Worm (Caenorhabditis elegans) whole organism, early embryonic: ENCODE measurements around the gene sds-22.

Source experiments
- B0310.2 ChIP-seq: sonication (generic microtip); optimal IDR thresholded peaks from 2 replicates; lab custom pipeline; 2016; ENCODE audit warnings: mild to moderate bottlenecking, missing genetic modification characterization, missing compliant biosample characterization
- F13C5.2 ChIP-seq: sonication (generic microtip); optimal IDR thresholded peaks from 2 replicates; lab custom pipeline; 2017; ENCODE audit warnings: mild to moderate bottlenecking, missing genetic modification characterization, inconsistent platforms, missing compliant biosample characterization
- aly-1 ChIP-seq: sonication (generic microtip); optimal IDR thresholded peaks from 2 replicates; lab custom pipeline; 2016; ENCODE audit warnings: missing genetic modification characterization, missing compliant biosample characterization
- ama-1 ChIP-seq: fragments of 150-350 bp; optimal IDR thresholded peaks from 2 replicates; lab custom pipeline; 2014
- ceh-13 ChIP-seq: fragments of 200-800 bp; sonication (Bioruptor generic); optimal IDR thresholded peaks from 2 replicates; lab custom pipeline; 2018; ENCODE audit warnings: mild to moderate bottlenecking, missing genetic modification characterization, missing compliant biosample characterization
- ceh-36 ChIP-seq: sonication (generic microtip); optimal IDR thresholded peaks from 2 replicates; lab custom pipeline; 2016; ENCODE audit warnings: missing genetic modification characterization, inconsistent platforms, missing compliant biosample characterization
- ets-7 ChIP-seq: sonication (generic microtip); optimal IDR thresholded peaks from 2 replicates; lab custom pipeline; 2016; ENCODE audit warnings: missing genotype, missing genetic modification characterization, missing compliant biosample characterization
- flt-1 ChIP-seq: fragments of 200-800 bp; sonication (Bioruptor generic); IDR thresholded peaks from 2 replicates; pipeline ENCODE4 v1.3.6; 2022; ENCODE audit warnings: missing genetic modification characterization, missing compliant biosample characterization
- hmbx-1 ChIP-seq: sonication (generic microtip); optimal IDR thresholded peaks from 2 replicates; lab custom pipeline; 2016; ENCODE audit warnings: mild to moderate bottlenecking, missing genetic modification characterization, missing compliant biosample characterization
- hmg-4 ChIP-seq: fragments of 200-800 bp; sonication (Bioruptor generic); optimal IDR thresholded peaks from 2 replicates; lab custom pipeline; 2018; ENCODE audit warnings: mild to moderate bottlenecking, missing genetic modification characterization, missing compliant biosample characterization
- hnd-1 ChIP-seq: sonication (generic microtip); optimal IDR thresholded peaks from 2 replicates; lab custom pipeline; 2016; ENCODE audit warnings: missing genetic modification characterization, missing compliant biosample characterization
- pes-1 ChIP-seq: fragments of 200-800 bp; sonication (Bioruptor generic); IDR thresholded peaks from 2 replicates; pipeline ENCODE4 v1.3.6; 2022; ENCODE audit warnings: missing genetic modification reagents, missing genetic modification characterization, missing compliant biosample characterization
- scrt-1 ChIP-seq: fragments of 200-800 bp; sonication (Bioruptor generic); IDR thresholded peaks from 2 replicates; pipeline ENCODE4 v1.3.6; 2022; ENCODE audit warnings: missing genetic modification characterization, missing compliant biosample characterization
- sea-1 ChIP-seq: fragments of 200-800 bp; sonication (Bioruptor generic); conservative IDR thresholded peaks from 2 replicates; pipeline ENCODE4 v1.3.6; 2022; ENCODE audit warnings: missing genetic modification characterization, missing compliant biosample characterization
- tbx-11 ChIP-seq: fragments of 200-800 bp; sonication (Bioruptor generic); IDR thresholded peaks from 2 replicates; pipeline ENCODE4 v1.3.6; 2022; ENCODE audit warnings: missing genetic modification characterization, missing compliant biosample characterization
- tbx-37 ChIP-seq: fragments of 200-800 bp; sonication (Bioruptor generic); conservative IDR thresholded peaks from 2 replicates; pipeline ENCODE4 v1.3.6; 2022; ENCODE audit warnings: missing genetic modification reagents, missing genetic modification characterization, missing compliant biosample characterization
- tra-4 ChIP-seq: sonication (generic microtip); optimal IDR thresholded peaks from 2 replicates; lab custom pipeline; 2017; ENCODE audit warnings: missing genetic modification characterization, missing compliant biosample characterization

sds-22 gene

ce11 chrII:7858101-7858500, at the start of gene sds-22:
TSS of gene sds-22 (plus strand) at chrII:7858401.
- TF ChIP-seq pes-1 (GFP tag; lab: Robert Waterston, UW) (no peak), tra-4 (tag; lab: Kevin White, UChicago) (no peak), ets-7 (tag; lab: Kevin White, UChicago) (no peak), tbx-11 (GFP tag; lab: Robert Waterston, UW) (no peak), ceh-36 (tag; lab: Kevin White, UChicago) (no peak)

ce11 chrII:7808950-7809349, 49.3 kb upstream of the sds-22 start:
- TF ChIP-seq B0310.2 (tag; lab: Kevin White, UChicago): no peak
- TF ChIP-seq aly-1 (tag; lab: Kevin White, UChicago): no peak
- TF ChIP-seq tbx-37 (GFP tag; lab: Robert Waterston, UW): no peak
- no peak for TF ChIP-seq ceh-13 (GFP tag; lab: Kevin White, UChicago)
- no peak for TF ChIP-seq scrt-1 (GFP tag; lab: Robert Waterston, UW)
- no peak for TF ChIP-seq ceh-36 (tag; lab: Kevin White, UChicago)
- no peak for TF ChIP-seq ama-1
- TF ChIP-seq hnd-1 (tag; lab: Kevin White, UChicago): no peak
- TF ChIP-seq ets-7 (tag; lab: Kevin White, UChicago): no peak
- no peak for TF ChIP-seq sea-1
- TF ChIP-seq tra-4 (tag; lab: Kevin White, UChicago): no peak
- no peak for TF ChIP-seq flt-1
- no peak for TF ChIP-seq tbx-11 (GFP tag; lab: Robert Waterston, UW)

- TF ChIP-seq hmbx-1 (tag; lab: Kevin White, UChicago): no peak
- no peak for TF ChIP-seq tbx-37 (GFP tag; lab: Robert Waterston, UW)
- TF ChIP-seq ceh-36 (tag; lab: Kevin White, UChicago): peak; percentile 4
- TF ChIP-seq hmg-4 (GFP tag; lab: Kevin White, UChicago): peak; percentile 58
- no peak for TF ChIP-seq ets-7 (tag; lab: Kevin White, UChicago)
- no peak for TF ChIP-seq scrt-1 (GFP tag; lab: Robert Waterston, UW)
- TF ChIP-seq sea-1: no peak
- no peak for TF ChIP-seq hnd-1 (tag; lab: Kevin White, UChicago)
- TF ChIP-seq aly-1 (tag; lab: Kevin White, UChicago): no peak
- peak; percentile 3 for TF ChIP-seq tra-4 (tag; lab: Kevin White, UChicago)
- no peak for TF ChIP-seq B0310.2 (tag; lab: Kevin White, UChicago)
- TF ChIP-seq ceh-13 (GFP tag; lab: Kevin White, UChicago): no peak
- no peak for TF ChIP-seq ama-1
- TF ChIP-seq tbx-11 (GFP tag; lab: Robert Waterston, UW): no peak
- TF ChIP-seq flt-1: no peak
- no peak for TF ChIP-seq pes-1 (GFP tag; lab: Robert Waterston, UW)
- TF ChIP-seq F13C5.2 (tag; lab: Kevin White, UChicago): no peak
Measured at ce11 chrII:7809358-7809914, 48.8 kb upstream of the sds-22 start.

ce11 chrII:7810162-7810868, 47.9 kb upstream of the sds-22 start:
- TF ChIP-seq ceh-13 (GFP tag; lab: Kevin White, UChicago) (no peak), tbx-37 (GFP tag; lab: Robert Waterston, UW) (no peak), tra-4 (tag; lab: Kevin White, UChicago) (no peak), ets-7 (tag; lab: Kevin White, UChicago) (no peak), B0310.2 (tag; lab: Kevin White, UChicago) (no peak)

ce11 chrII:7810869-7811543, 47.2 kb upstream of the sds-22 start, which contains the start of gene cki-1:
TSS of gene cki-1 (plus strand) at chrII:7811240.
- TF ChIP-seq hmbx-1 (tag; lab: Kevin White, UChicago): no peak
- TF ChIP-seq hnd-1 (tag; lab: Kevin White, UChicago): no peak
- TF ChIP-seq ets-7 (tag; lab: Kevin White, UChicago): no peak
- 0 out of 2 replicates have a peak, but pooled peaks have one; percentile 40 for TF ChIP-seq flt-1
- peak; percentile 44 for TF ChIP-seq B0310.2 (tag; lab: Kevin White, UChicago)
- no peak for TF ChIP-seq tbx-11 (GFP tag; lab: Robert Waterston, UW)
- TF ChIP-seq F13C5.2 (tag; lab: Kevin White, UChicago): no peak
- TF ChIP-seq ceh-36 (tag; lab: Kevin White, UChicago): peak; percentile 36
- 0 out of 2 replicates have a peak, but pooled peaks have one; percentile 49 for TF ChIP-seq sea-1
- TF ChIP-seq tbx-37 (GFP tag; lab: Robert Waterston, UW): no peak
- TF ChIP-seq tra-4 (tag; lab: Kevin White, UChicago): no peak
- no peak for TF ChIP-seq ama-1
- TF ChIP-seq ceh-13 (GFP tag; lab: Kevin White, UChicago): no peak
- TF ChIP-seq scrt-1 (GFP tag; lab: Robert Waterston, UW): 0 out of 2 replicates have a peak, but pooled peaks have one; percentile 43
- TF ChIP-seq aly-1 (tag; lab: Kevin White, UChicago): peak; percentile 81
- TF ChIP-seq pes-1 (GFP tag; lab: Robert Waterston, UW): peak; percentile 50
- peak; percentile 72 for TF ChIP-seq hmg-4 (GFP tag; lab: Kevin White, UChicago)

ce11 chrII:7812332-7812731, 45.9 kb upstream of the sds-22 start:
- peak; percentile 46 for TF ChIP-seq B0310.2 (tag; lab: Kevin White, UChicago)
- TF ChIP-seq hmbx-1 (tag; lab: Kevin White, UChicago): peak; percentile 3
- peak; percentile 29 for TF ChIP-seq hmg-4 (GFP tag; lab: Kevin White, UChicago)
- TF ChIP-seq ceh-36 (tag; lab: Kevin White, UChicago): peak; percentile 34
- TF ChIP-seq F13C5.2 (tag; lab: Kevin White, UChicago): no peak
